Fruit fly (Drosophila melanogaster) whole organism, embryonic: ENCODE measurements around the gene CG10943.

ENCODE experiments used
- Adf1 ChIP-seq: fragments of 200-800 bp; sonication (Bioruptor generic); IDR thresholded peaks from 2 replicates; pipeline ENCODE4 v1.3.6; 2022; ENCODE audit warnings: missing biosample characterization, missing genetic modification characterization
- CG10979 ChIP-seq: fragments of 200-800 bp; sonication (Bioruptor generic); optimal IDR thresholded peaks from 2 replicates; lab custom pipeline; 2018; ENCODE audit warnings: missing biosample characterization, mild to moderate bottlenecking, missing genetic modification characterization, moderate library complexity
- CG11560 ChIP-seq: fragments of 200-800 bp; sonication (Bioruptor generic); IDR thresholded peaks from 3 replicates; pipeline ENCODE4 v1.3.6; 2022; ENCODE audit warnings: missing biosample characterization, missing genetic modification characterization
- CG11695 ChIP-seq: fragments of 200-800 bp; sonication (Bioruptor generic); IDR thresholded peaks from 3 replicates; pipeline ENCODE4 v1.3.6; 2022; ENCODE audit warnings: missing biosample characterization, missing genetic modification characterization
- CG11696 ChIP-seq: fragments of 200-800 bp; sonication (Bioruptor generic); IDR thresholded peaks from 2 replicates; pipeline ENCODE4 v1.3.6; 2022; ENCODE audit warnings: missing biosample characterization, missing genetic modification characterization
- CG12155 ChIP-seq: fragments of 200-800 bp; sonication (Bioruptor generic); optimal IDR thresholded peaks from 3 replicates; lab custom pipeline; 2016; ENCODE audit warnings: missing biosample characterization, missing genetic modification characterization
- CG12744 ChIP-seq: fragments of 200-800 bp; sonication (Bioruptor generic); optimal IDR thresholded peaks from 2 replicates; lab custom pipeline; 2016; ENCODE audit warnings: missing biosample characterization, missing genetic modification characterization
- CG13424 ChIP-seq: fragments of 200-800 bp; sonication (Bioruptor generic); optimal IDR thresholded peaks from 2 replicates; lab custom pipeline; 2019; ENCODE audit warnings: missing biosample characterization, mild to moderate bottlenecking, missing genetic modification characterization, moderate library complexity
- CG13894 ChIP-seq: fragments of 200-800 bp; sonication (Bioruptor generic); optimal IDR thresholded peaks from 3 replicates; lab custom pipeline; 2018; ENCODE audit warnings: missing biosample characterization, mild to moderate bottlenecking, missing genetic modification characterization, moderate library complexity
- CG14710 ChIP-seq: fragments of 200-800 bp; sonication (Bioruptor generic); optimal IDR thresholded peaks from 3 replicates; lab custom pipeline; 2019; ENCODE audit warnings: missing biosample characterization, mild to moderate bottlenecking, missing genetic modification characterization, moderate library complexity
- CG1832 ChIP-seq: fragments of 200-800 bp; sonication (Bioruptor generic); optimal IDR thresholded peaks from 2 replicates; lab custom pipeline; 2017; ENCODE audit warnings: missing biosample characterization, mild to moderate bottlenecking, missing genetic modification characterization, inconsistent platforms
- CG2712 ChIP-seq: fragments of 200-800 bp; optimal IDR thresholded peaks from 3 replicates; lab custom pipeline; 2019; ENCODE audit warnings: missing biosample characterization, mild to moderate bottlenecking, missing genetic modification characterization, moderate library complexity
- CG32767 ChIP-seq: fragments of 200-800 bp; sonication (Bioruptor generic); IDR thresholded peaks from 2 replicates; pipeline ENCODE4 v1.3.6; 2022; ENCODE audit warnings: missing biosample characterization, missing genetic modification characterization
- CG34224 ChIP-seq: fragments of 200-800 bp; sonication (Bioruptor generic); IDR thresholded peaks from 3 replicates; pipeline ENCODE4 v1.3.6; 2022; ENCODE audit warnings: missing biosample characterization, missing genetic modification characterization; ENCODE audit not compliant: partially characterized antibody
- CG34422 ChIP-seq: fragments of 200-800 bp; sonication (Bioruptor generic); IDR thresholded peaks from 3 replicates; pipeline ENCODE4 v1.3.6; 2022; ENCODE audit warnings: missing biosample characterization, missing genetic modification characterization
- CG4360 ChIP-seq: fragments of 200-800 bp; sonication (Bioruptor generic); IDR thresholded peaks from 2 replicates; pipeline ENCODE4 v1.3.6; 2022; ENCODE audit warnings: missing biosample characterization, missing genetic modification characterization
- CG8944 ChIP-seq: fragments of 200-800 bp; sonication (Bioruptor generic); optimal IDR thresholded peaks from 3 replicates; lab custom pipeline; 2016; ENCODE audit warnings: missing biosample characterization, missing genetic modification characterization
- CG9797 ChIP-seq: fragments of 200-800 bp; sonication (Bioruptor generic); optimal IDR thresholded peaks from 3 replicates; lab custom pipeline; 2018; ENCODE audit warnings: missing biosample characterization, mild to moderate bottlenecking, missing genetic modification characterization
- Doc2 ChIP-seq: fragments of 200-800 bp; sonication (Bioruptor generic); IDR thresholded peaks from 2 replicates; pipeline ENCODE4 v1.3.6; 2022; ENCODE audit warnings: missing biosample characterization, missing genetic modification characterization
- Dp ChIP-seq: fragments of 200-800 bp; sonication (Bioruptor generic); optimal IDR thresholded peaks from 2 replicates; lab custom pipeline; 2018; ENCODE audit warnings: missing biosample characterization, mild to moderate bottlenecking, missing genetic modification characterization, moderate library complexity
- ERR ChIP-seq: fragments of 200-800 bp; sonication (Bioruptor generic); optimal IDR thresholded peaks from 2 replicates; lab custom pipeline; 2016; ENCODE audit warnings: missing biosample characterization, missing genetic modification characterization
- HLH3B ChIP-seq: fragments of 200-800 bp; sonication (Bioruptor generic); IDR thresholded peaks from 2 replicates; pipeline ENCODE4 v1.3.6; 2022; ENCODE audit warnings: missing biosample characterization, missing genetic modification characterization
- Mad ChIP-seq: fragments of 200-800 bp; sonication (Bioruptor generic); optimal IDR thresholded peaks from 2 replicates; lab custom pipeline; 2016; ENCODE audit warnings: missing biosample characterization, missing genetic modification characterization
- Med ChIP-seq: fragments of 200-800 bp; sonication (Bioruptor generic); peaks from one replicate; lab custom pipeline; 2016; ENCODE audit warnings: missing biosample characterization, missing genetic modification characterization, mild to moderate bottlenecking, inconsistent platforms, moderate library complexity
- Mes4 ChIP-seq: fragments of 200-800 bp; sonication (Bioruptor generic); optimal IDR thresholded peaks from 2 replicates; lab custom pipeline; 2016; ENCODE audit warnings: missing biosample characterization, missing genetic modification characterization
- Ravus ChIP-seq: fragments of 200-800 bp; sonication (Bioruptor generic); IDR thresholded peaks from 2 replicates; pipeline ENCODE4 v1.3.6; 2022; ENCODE audit warnings: missing biosample characterization, missing genetic modification characterization
- Sry-δ ChIP-seq: fragments of 200-800 bp; sonication (Bioruptor generic); optimal IDR thresholded peaks from 2 replicates; lab custom pipeline; 2016; ENCODE audit warnings: missing biosample characterization, missing genetic modification characterization
- Taf1 ChIP-seq: fragments of 200-800 bp; sonication (Bioruptor generic); IDR thresholded peaks from 2 replicates; pipeline ENCODE4 v1.3.6; 2022; ENCODE audit warnings: missing biosample characterization, missing genetic modification characterization
- Xbp1 ChIP-seq: fragments of 200-800 bp; sonication (Bioruptor generic); optimal IDR thresholded peaks from 3 replicates; lab custom pipeline; 2016; ENCODE audit warnings: missing biosample characterization, mild to moderate bottlenecking, missing genetic modification characterization
- al ChIP-seq: fragments of 200-800 bp; sonication (Bioruptor generic); IDR thresholded peaks from 2 replicates; pipeline ENCODE4 v1.3.6; 2022; ENCODE audit warnings: missing biosample characterization, missing genetic modification characterization
- ase ChIP-seq: fragments of 200-800 bp; sonication (Bioruptor generic); IDR thresholded peaks from 3 replicates; pipeline ENCODE4 v1.3.6; 2022; ENCODE audit warnings: missing biosample characterization, missing genetic modification characterization
- bbx ChIP-seq: fragments of 200-800 bp; sonication (Bioruptor generic); IDR thresholded peaks from 2 replicates; pipeline ENCODE4 v1.3.6; 2022; ENCODE audit warnings: missing biosample characterization, missing genetic modification characterization; ENCODE audit not compliant: partially characterized antibody
- cad ChIP-seq: fragments of >200 bp; optimal IDR thresholded peaks from 2 replicates; lab custom pipeline; 2017; ENCODE audit warnings: missing biosample characterization, missing genetic modification characterization
- chm ChIP-seq: fragments of 200-800 bp; sonication (Bioruptor generic); IDR thresholded peaks from 2 replicates; pipeline ENCODE4 v1.3.6; 2022; ENCODE audit warnings: missing biosample characterization, missing genetic modification characterization
- fu2 ChIP-seq: fragments of 200-800 bp; sonication (Bioruptor generic); optimal IDR thresholded peaks from 2 replicates; lab custom pipeline; 2016; ENCODE audit warnings: missing biosample characterization, missing genetic modification characterization
- gem ChIP-seq: fragments of 200-800 bp; sonication (Bioruptor generic); optimal IDR thresholded peaks from 2 replicates; lab custom pipeline; 2019; ENCODE audit warnings: missing biosample characterization, mild to moderate bottlenecking, missing genetic modification characterization, moderate library complexity
- gfzf ChIP-seq: fragments of 200-800 bp; sonication (Bioruptor generic); optimal IDR thresholded peaks from 2 replicates; lab custom pipeline; 2016; ENCODE audit warnings: missing biosample characterization, mild to moderate bottlenecking, missing genetic modification characterization, moderate library complexity
- hbn ChIP-seq: fragments of 200-800 bp; sonication (Bioruptor generic); IDR thresholded peaks from 2 replicates; pipeline ENCODE4 v1.3.6; 2022; ENCODE audit warnings: missing biosample characterization, missing genetic modification characterization; ENCODE audit not compliant: partially characterized antibody
- mld ChIP-seq: fragments of 200-800 bp; sonication (Bioruptor generic); IDR thresholded peaks from 3 replicates; pipeline ENCODE4 v1.3.6; 2022; ENCODE audit warnings: missing biosample characterization, missing genetic modification characterization; ENCODE audit not compliant: partially characterized antibody
- pan ChIP-seq, 4 experiments: fragments of >200 bp in 3 of 4; fragments of 200-800 bp in 1 of 4; sonication (Bioruptor generic) in 1 of 4; optimal IDR thresholded peaks in 3 of 4; IDR thresholded peaks in 1 of 4; 2 replicates each; pipeline versions ENCODE4 v1.3.6 to Lab custom; 2017 to 2022; ENCODE audit warnings: missing biosample characterization in 2 of 4, missing genetic modification characterization in 2 of 4, mixed read lengths in 1 of 4
- pzg ChIP-seq: fragments of 200-800 bp; sonication (Bioruptor generic); optimal IDR thresholded peaks from 3 replicates; lab custom pipeline; 2018; ENCODE audit warnings: missing biosample characterization, mild to moderate bottlenecking, missing genetic modification characterization, moderate library complexity
- sc ChIP-seq, 3 experiments: fragments of >200 bp in 2 of 3; fragments of 200-800 bp in 1 of 3; sonication (Bioruptor generic) in 1 of 3; optimal IDR thresholded peaks; 2 replicates in 2 of 3; 3 replicates in 1 of 3; lab custom pipeline; 2017; ENCODE audit warnings: mild to moderate bottlenecking in 1 of 3, missing biosample characterization in 1 of 3, missing genetic modification characterization in 1 of 3, missing genetic modification reagents in 1 of 3
- shn ChIP-seq: fragments of 200-800 bp; sonication (Bioruptor generic); optimal IDR thresholded peaks from 3 replicates; lab custom pipeline; 2016; ENCODE audit warnings: missing biosample characterization, missing genetic modification characterization
- slbo ChIP-seq: fragments of 200-800 bp; sonication (Bioruptor generic); IDR thresholded peaks from 2 replicates; pipeline ENCODE4 v1.3.6; 2022; ENCODE audit warnings: missing biosample characterization, missing genetic modification characterization
- unc-4 ChIP-seq: fragments of 200-800 bp; sonication (Bioruptor generic); IDR thresholded peaks from 2 replicates; pipeline ENCODE4 v1.3.6; 2022; ENCODE audit warnings: missing biosample characterization, missing genetic modification characterization; ENCODE audit not compliant: partially characterized antibody
- vnd ChIP-seq: fragments of 200-800 bp; sonication (Bioruptor generic); IDR thresholded peaks from 3 replicates; pipeline ENCODE4 v1.3.6; 2022; ENCODE audit warnings: missing biosample characterization, missing genetic modification characterization; ENCODE audit not compliant: partially characterized antibody
- z ChIP-seq: fragments of 200-800 bp; sonication (Bioruptor generic); IDR thresholded peaks from 3 replicates; pipeline ENCODE4 v1.3.6; 2022; ENCODE audit warnings: missing biosample characterization, missing genetic modification characterization
- zfh2 ChIP-seq: fragments of 200-800 bp; sonication (Bioruptor generic); optimal IDR thresholded peaks from 2 replicates; lab custom pipeline; 2016; ENCODE audit warnings: missing biosample characterization, missing genetic modification characterization

The CG10943 gene

dm6 chr3L:12814806-12815205, 47.9 kb downstream of the CG10943 start (continued):
- no peak for TF ChIP-seq Sry-δ
- peak; percentile 69 for TF ChIP-seq bbx (GFP tag; lab: Robert Waterston, UW)
- TF ChIP-seq fu2 (GFP tag; lab: Kevin White, UChicago) = no peak
- TF ChIP-seq mld (GFP tag; lab: Robert Waterston, UW) = peak; percentile 61; the same call in 1 of the 3 replicates
- no peak for TF ChIP-seq slbo
- TF ChIP-seq CG34224 (GFP tag; lab: Robert Waterston, UW) = no peak
- TF ChIP-seq, all 482 proteins: peak for 26

DNA sequence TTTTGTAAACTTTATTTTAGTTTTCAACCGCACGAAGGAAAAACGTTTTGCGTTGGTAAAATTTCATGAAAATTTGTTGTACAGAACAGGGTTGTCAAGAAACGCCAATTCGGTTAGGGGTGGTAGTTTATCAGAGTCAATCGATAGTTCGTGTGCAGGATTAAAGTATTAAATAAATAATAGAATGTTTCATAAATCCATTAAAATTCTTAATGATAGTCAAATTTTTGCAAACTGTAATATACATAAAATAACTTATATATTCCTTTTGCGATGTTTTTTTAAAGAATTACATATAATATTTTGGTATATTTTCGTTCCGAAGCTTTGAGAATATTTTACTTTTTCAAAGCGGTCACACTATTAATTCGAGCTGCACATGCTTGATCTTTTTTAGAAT, 48.8 kb downstream of the CG10943 start, which contains the start of the genes Sf3a2 and CG42588:
Sf3a2 (minus strand) TSS at position 113 of the 400 bp plus-strand sequence.
CG42588 (plus strand) TSS at position 348 of the 400 bp plus-strand sequence.
- TF ChIP-seq Adf1 (GFP tag; lab: Robert Waterston, UW) (peak; percentile 38; the same call in 1 of the 2 replicates), Xbp1 (GFP tag; lab: Kevin White, UChicago) (peak; percentile 81), zfh2 (GFP tag; lab: Kevin White, UChicago) (peak; percentile 26), CG2712 (peak; percentile 84), CG32767 (peak; percentile 63), unc-4 (GFP tag; lab: Robert Waterston, UW) (peak; percentile 83), CG11696 (GFP tag; lab: Robert Waterston, UW) (no peak), gem (tag; lab: Kevin White, UChicago) (peak; percentile 72), CG14710 (peak; percentile 86), CG8944 (peak; percentile 18), chm (peak; percentile 57; the same call in 1 of the 2 replicates), Mad (GFP tag; lab: Kevin White, UChicago) (peak; percentile 21), CG12155 (GFP tag; lab: Kevin White, UChicago) (peak; percentile 68), vnd (GFP tag; lab: Robert Waterston, UW) (peak; percentile 68), CG13894 (tag; lab: Kevin White, UChicago) (no peak), Mes4 (no peak), al (GFP tag; lab: Robert Waterston, UW) (peak; percentile 66), CG12744 (no peak), HLH3B (GFP tag; lab: Robert Waterston, UW) (peak; percentile 60; the same call in 1 of the 2 replicates), ase (peak; percentile 43; the same call in 1 of the 3 replicates), Med (peak; percentile 86), pan (optimal IDR thresholded peaks at IDR 0.05; lab: Kevin White, UChicago) (no peak), pan (GFP tag; optimal IDR thresholded peaks at IDR 0.05 in 1 of 2, IDR thresholded peaks at IDR 0.05 in 1 of 2) (peak in 1 of 2 experiments; percentile 78), Doc2 (GFP tag; lab: Robert Waterston, UW) (no peak), CG1832 (no peak), gfzf (GFP tag; lab: Kevin White, UChicago) (peak; percentile 62), Dp (GFP tag; lab: Kevin White, UChicago) (peak; percentile 22), CG13424 (tag; lab: Kevin White, UChicago) (peak; percentile 78), CG4360 (GFP tag; lab: Robert Waterston, UW) (peak; percentile 62), cad (GFP tag; lab: Kevin White, UChicago) (no peak), CG34422 (GFP tag; lab: Robert Waterston, UW) (peak; percentile 85; the same call in 2 of the 3 replicates), pzg (GFP tag; lab: Kevin White, UChicago) (peak; percentile 66), z (GFP tag; lab: Robert Waterston, UW) (no peak), CG10979 (peak; percentile 65), Taf1 (no peak), sc (optimal IDR thresholded peaks at IDR 0.05; lab: Kevin White, UChicago) (no peak), sc (GFP tag; optimal IDR thresholded peaks at IDR 0.05; lab: Kevin White, UChicago) (no peak), CG11560 (tag; lab: Robert Waterston, UW) (no peak), hbn (GFP tag; lab: Robert Waterston, UW) (peak; percentile 80), CG11695 (0 out of 3 replicates have a peak, but pooled peaks have one; percentile 54), CG9797 (peak; percentile 70), shn (peak; percentile 5), Ravus (GFP tag; lab: Robert Waterston, UW) (peak; percentile 7; the same call in 1 of the 2 replicates), ERR (GFP tag; lab: Kevin White, UChicago) (no peak)
